Worm (Caenorhabditis elegans) whole organism, late embryonic: Measurements from ENCODE around the gene ift-81.
A peak's percentile ranks its signal among the peaks of the same experiment; 100 is the strongest.

Source experiments
- C08G9.2 ChIP-seq: sonication (generic microtip); optimal IDR thresholded peaks from 2 replicates; lab custom pipeline; 2016; ENCODE audit warnings: mild to moderate bottlenecking, missing genetic modification characterization, moderate library complexity, missing compliant biosample characterization
- F13H6.1 ChIP-seq: sonication (generic microtip); optimal IDR thresholded peaks from 2 replicates; lab custom pipeline; 2016; ENCODE audit warnings: missing genetic modification characterization, missing compliant biosample characterization
- K02D7.2 ChIP-seq: sonication (generic microtip); optimal IDR thresholded peaks from 2 replicates; lab custom pipeline; 2017; ENCODE audit warnings: mild to moderate bottlenecking, missing genetic modification characterization, missing compliant biosample characterization
- K09A11.1 ChIP-seq: sonication (generic microtip); optimal IDR thresholded peaks from 2 replicates; lab custom pipeline; 2017; ENCODE audit warnings: antibody characterized with exemption, mild to moderate bottlenecking, missing genetic modification characterization, missing compliant biosample characterization; ENCODE audit not compliant: insufficient read depth
- T23F11.4 ChIP-seq: fragments of 200-800 bp; sonication (Bioruptor generic); optimal IDR thresholded peaks from 2 replicates; lab custom pipeline; 2018; ENCODE audit warnings: mild to moderate bottlenecking, missing genetic modification characterization, missing compliant biosample characterization
- Y22D7AL.16 ChIP-seq: sonication (generic microtip); optimal IDR thresholded peaks from 2 replicates; lab custom pipeline; 2016; ENCODE audit warnings: missing genetic modification characterization, missing compliant biosample characterization
- ahr-1 ChIP-seq: sonication (generic microtip); optimal IDR thresholded peaks from 2 replicates; lab custom pipeline; 2016; ENCODE audit warnings: missing genetic modification characterization, missing compliant biosample characterization
- ama-1 ChIP-seq: fragments of 150-350 bp; optimal IDR thresholded peaks from 2 replicates; lab custom pipeline; 2014
- ceh-14 ChIP-seq: sonication (generic microtip); optimal IDR thresholded peaks from 2 replicates; lab custom pipeline; 2016; ENCODE audit warnings: missing genotype, missing genetic modification characterization, missing compliant biosample characterization
- ceh-22 ChIP-seq: sonication (generic microtip); optimal IDR thresholded peaks from 2 replicates; lab custom pipeline; 2017; ENCODE audit warnings: missing biosample characterization, missing genetic modification characterization
- ceh-24 ChIP-seq: sonication (generic microtip); optimal IDR thresholded peaks from 2 replicates; lab custom pipeline; 2016; ENCODE audit warnings: mild to moderate bottlenecking, missing genetic modification characterization, missing compliant biosample characterization
- ceh-30 ChIP-seq: fragments of 150-350 bp; optimal IDR thresholded peaks from 2 replicates; lab custom pipeline; 2014; ENCODE audit warnings: missing biosample characterization, missing genetic modification characterization
- ceh-31 ChIP-seq: sonication (generic microtip); optimal IDR thresholded peaks from 2 replicates; lab custom pipeline; 2016; ENCODE audit warnings: missing genetic modification characterization, missing compliant biosample characterization
- ceh-48 ChIP-seq: sonication (generic microtip); optimal IDR thresholded peaks from 2 replicates; lab custom pipeline; 2016; ENCODE audit warnings: missing genetic modification characterization, inconsistent platforms, missing compliant biosample characterization
- ceh-6 ChIP-seq: fragments of 200-800 bp; sonication (Bioruptor generic); optimal IDR thresholded peaks from 2 replicates; lab custom pipeline; 2018; ENCODE audit warnings: mild to moderate bottlenecking, missing genetic modification characterization, missing compliant biosample characterization
- ceh-9 ChIP-seq: sonication (generic microtip); optimal IDR thresholded peaks from 2 replicates; lab custom pipeline; 2016; ENCODE audit warnings: mild to moderate bottlenecking, missing genetic modification characterization, inconsistent platforms, missing compliant biosample characterization
- elt-2 ChIP-seq: sonication (generic microtip); optimal IDR thresholded peaks from 2 replicates; lab custom pipeline; 2016; ENCODE audit warnings: missing genetic modification reagents, missing genetic modification characterization, missing compliant biosample characterization
- fkh-10 ChIP-seq: fragments of 150-350 bp; optimal IDR thresholded peaks from 2 replicates; lab custom pipeline; 2014; ENCODE audit warnings: missing biosample characterization, missing genetic modification reagents, missing genetic modification characterization
- fkh-6 ChIP-seq: sonication (generic microtip); optimal IDR thresholded peaks from 2 replicates; lab custom pipeline; 2016; ENCODE audit warnings: missing genetic modification characterization, missing compliant biosample characterization
- gmeb-2 ChIP-seq: sonication (generic microtip); optimal IDR thresholded peaks from 2 replicates; lab custom pipeline; 2016; ENCODE audit warnings: missing genetic modification characterization, inconsistent platforms, missing compliant biosample characterization
- hlh-13 ChIP-seq: fragments of 200-800 bp; sonication (Bioruptor generic); optimal IDR thresholded peaks from 2 replicates; lab custom pipeline; 2018; ENCODE audit warnings: mild to moderate bottlenecking, missing genetic modification characterization, missing compliant biosample characterization
- hlh-15 ChIP-seq: sonication (generic microtip); optimal IDR thresholded peaks from 2 replicates; lab custom pipeline; 2016; ENCODE audit warnings: missing genetic modification characterization, missing compliant biosample characterization
- hlh-30 ChIP-seq: sonication (generic microtip); optimal IDR thresholded peaks from 2 replicates; lab custom pipeline; 2017; ENCODE audit warnings: antibody characterized with exemption, missing genetic modification characterization, missing compliant biosample characterization; ENCODE audit not compliant: insufficient read depth
- hlh-6 ChIP-seq: sonication (generic microtip); optimal IDR thresholded peaks from 2 replicates; lab custom pipeline; 2016; ENCODE audit warnings: missing genotype, missing genetic modification characterization, missing compliant biosample characterization
- hlh-8 ChIP-seq: sonication (generic microtip); optimal IDR thresholded peaks from 2 replicates; lab custom pipeline; 2016; ENCODE audit warnings: missing genotype, missing genetic modification characterization, missing compliant biosample characterization
- lim-6 ChIP-seq: sonication (generic microtip); optimal IDR thresholded peaks from 2 replicates; lab custom pipeline; 2016; ENCODE audit warnings: missing genetic modification characterization, missing compliant biosample characterization
- mec-3 ChIP-seq: sonication (generic microtip); optimal IDR thresholded peaks from 2 replicates; lab custom pipeline; 2016; ENCODE audit warnings: borderline replicate concordance, missing genetic modification characterization, missing compliant biosample characterization
- nhr-11 ChIP-seq: fragments of 150-350 bp; optimal IDR thresholded peaks from 2 replicates; lab custom pipeline; 2014; ENCODE audit warnings: missing biosample characterization, missing genetic modification characterization
- npax-4 ChIP-seq: sonication (generic microtip); optimal IDR thresholded peaks from 2 replicates; lab custom pipeline; 2016; ENCODE audit warnings: missing genetic modification characterization, missing compliant biosample characterization
- pag-3 ChIP-seq: sonication (generic microtip); optimal IDR thresholded peaks from 2 replicates; lab custom pipeline; 2016; ENCODE audit warnings: missing compliant biosample characterization, missing genetic modification characterization, borderline replicate concordance
- pax-1 ChIP-seq: fragments of 150-350 bp; optimal IDR thresholded peaks from 2 replicates; lab custom pipeline; 2014; ENCODE audit warnings: missing biosample characterization, missing genetic modification characterization
- pha-4 ChIP-seq: fragments of 150-350 bp; optimal IDR thresholded peaks from 2 replicates; lab custom pipeline; 2018; ENCODE audit warnings: missing biosample characterization, missing genetic modification reagents, missing genetic modification characterization
- pqm-1 ChIP-seq: sonication (generic microtip); optimal IDR thresholded peaks from 2 replicates; lab custom pipeline; 2016; ENCODE audit warnings: missing genetic modification characterization, missing compliant biosample characterization
- pros-1 ChIP-seq: fragments of 150-350 bp; optimal IDR thresholded peaks from 2 replicates; lab custom pipeline; 2014; ENCODE audit warnings: missing biosample characterization, missing genetic modification reagents, missing genetic modification characterization
- ref-2 ChIP-seq: sonication (generic microtip); optimal IDR thresholded peaks from 2 replicates; lab custom pipeline; 2016; ENCODE audit warnings: missing genetic modification characterization, missing compliant biosample characterization
- sdc-2 ChIP-seq: sonication (generic microtip); optimal IDR thresholded peaks from 2 replicates; lab custom pipeline; 2016; ENCODE audit warnings: missing genotype, missing genetic modification characterization, missing compliant biosample characterization
- sox-2 ChIP-seq: fragments of 200-800 bp; sonication (Bioruptor generic); IDR thresholded peaks from 2 replicates; pipeline ENCODE4 v1.3.6; 2022; ENCODE audit warnings: missing genetic modification reagents, missing genetic modification characterization, missing compliant biosample characterization
- sox-4 ChIP-seq: sonication (generic microtip); optimal IDR thresholded peaks from 2 replicates; lab custom pipeline; 2017; ENCODE audit warnings: mild to moderate bottlenecking, missing genetic modification characterization, inconsistent platforms, missing compliant biosample characterization
- tbx-2 ChIP-seq: sonication (generic microtip); optimal IDR thresholded peaks from 2 replicates; lab custom pipeline; 2016; ENCODE audit warnings: missing genetic modification characterization, missing compliant biosample characterization
- tbx-7 ChIP-seq: sonication (generic microtip); optimal IDR thresholded peaks from 2 replicates; lab custom pipeline; 2016; ENCODE audit warnings: missing genotype, missing genetic modification characterization, missing compliant biosample characterization
- unc-42 ChIP-seq: sonication (generic microtip); optimal IDR thresholded peaks from 2 replicates; lab custom pipeline; 2016; ENCODE audit warnings: missing genotype, missing genetic modification characterization, missing compliant biosample characterization
- unc-55 ChIP-seq: sonication (generic microtip); optimal IDR thresholded peaks from 2 replicates; lab custom pipeline; 2017; ENCODE audit warnings: missing biosample characterization, missing genetic modification reagents, missing genetic modification characterization
- zip-5 ChIP-seq: sonication (generic microtip); optimal IDR thresholded peaks from 2 replicates; lab custom pipeline; 2016; ENCODE audit warnings: missing genetic modification characterization, missing compliant biosample characterization
- ztf-16 ChIP-seq: sonication (generic microtip); optimal IDR thresholded peaks from 2 replicates; lab custom pipeline; 2017; ENCODE audit warnings: missing genetic modification characterization, missing compliant biosample characterization

Gene ift-81

DNA sequence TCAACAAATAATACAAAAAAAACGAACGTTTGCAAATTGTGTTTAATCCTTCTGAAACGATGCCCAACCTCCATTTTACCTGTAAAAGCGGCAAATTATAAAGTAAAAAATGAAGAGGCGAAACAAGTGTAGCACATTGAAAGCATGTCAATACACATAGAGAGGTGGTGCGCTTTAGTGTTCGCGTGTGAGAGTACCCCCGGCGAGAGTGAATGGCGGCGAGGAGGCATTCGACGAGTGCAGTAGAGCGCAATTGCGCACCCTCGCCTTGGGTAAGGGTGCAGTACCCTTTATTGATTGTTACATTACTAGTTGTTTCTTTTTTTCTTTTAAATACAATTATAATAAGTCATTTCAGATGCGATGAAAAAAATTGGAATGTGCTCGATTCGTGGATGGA lies 23.2 kb upstream of the ift-81 start, which contains the start of gene hst-6 (continued):
- TF ChIP-seq K09A11.1 (tag; lab: Kevin White, UChicago) (no peak), Y22D7AL.16 (tag; lab: Kevin White, UChicago) (no peak), nhr-11 (tag; lab: Kevin White, UChicago) (no peak), F13H6.1 (tag; lab: Kevin White, UChicago) (no peak), ref-2 (tag; lab: Kevin White, UChicago) (peak; percentile 72), unc-55 (GFP tag; lab: Kevin White, UChicago) (peak; percentile 1), hlh-6 (tag; lab: Kevin White, UChicago) (no peak), ceh-30 (no peak), tbx-7 (peak; percentile 1), pag-3 (tag; lab: Kevin White, UChicago) (no peak), mec-3 (no peak), T23F11.4 (GFP tag; lab: Kevin White, UChicago) (no peak), K02D7.2 (tag; lab: Kevin White, UChicago) (no peak), pax-1 (tag; lab: Kevin White, UChicago) (no peak), lim-6 (tag; lab: Kevin White, UChicago) (no peak), ama-1 (lab: Kevin White, UChicago) (no peak), sdc-2 (tag; lab: Kevin White, UChicago) (peak; percentile 48), pha-4 (tag; lab: Kevin White, UChicago) (no peak), ceh-22 (tag; lab: Kevin White, UChicago) (no peak), C08G9.2 (tag; lab: Kevin White, UChicago) (no peak), ceh-14 (tag; lab: Kevin White, UChicago) (peak; percentile 6), hlh-8 (no peak), hlh-30 (tag; lab: Kevin White, UChicago) (peak; percentile 36)
- TF ChIP-seq, all 69 proteins: peak for 20

DNA sequence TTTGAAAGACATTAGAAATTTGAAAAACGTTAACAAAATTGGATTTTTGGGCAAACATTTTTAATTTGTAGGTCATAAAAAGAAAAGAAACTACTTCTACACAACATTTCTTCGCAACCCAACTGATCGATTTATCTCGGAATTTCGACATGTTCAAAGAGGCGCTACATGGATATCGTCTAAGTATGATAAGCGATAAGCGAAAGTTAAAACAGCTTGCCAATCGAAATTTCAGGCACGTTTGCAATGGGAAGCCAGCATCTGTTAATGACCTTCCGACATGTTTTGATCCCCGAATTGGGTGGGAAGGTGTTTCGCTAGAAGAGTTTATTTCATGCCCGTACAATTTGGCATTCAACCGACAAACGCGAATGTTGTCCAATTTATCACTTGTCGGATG lies 21.6 kb upstream of the ift-81 start:
- TF ChIP-seq sdc-2 (tag; lab: Kevin White, UChicago) (no peak), ceh-48 (no peak), pros-1 (tag; lab: Kevin White, UChicago) (no peak), fkh-6 (tag; lab: Kevin White, UChicago) (no peak), sox-4 (tag; lab: Kevin White, UChicago) (no peak), ama-1 (lab: Kevin White, UChicago) (no peak), F13H6.1 (tag; lab: Kevin White, UChicago) (no peak)

DNA sequence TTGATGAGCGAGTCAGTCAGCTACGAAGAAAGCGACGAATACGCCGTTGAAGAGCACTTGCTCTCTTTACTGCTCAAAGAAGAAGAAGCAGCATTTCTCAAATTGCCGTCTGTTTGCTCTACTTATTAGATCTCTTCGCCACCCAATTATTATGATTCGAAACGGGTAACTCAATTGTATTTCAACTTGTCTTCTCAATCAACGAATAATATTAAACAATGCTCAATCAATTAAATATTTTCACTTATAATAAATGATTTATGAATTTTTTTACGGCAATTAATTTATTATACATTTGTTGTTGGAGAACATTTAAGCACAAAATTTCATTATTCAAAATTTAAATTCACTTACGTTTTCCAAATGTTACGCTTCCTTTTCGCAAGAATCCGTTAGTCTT lies 20.1 kb upstream of the ift-81 start:
- no peak for TF ChIP-seq mec-3
- peak; percentile 47 for TF ChIP-seq unc-42 (tag; lab: Kevin White, UChicago)
- TF ChIP-seq F13H6.1 (tag; lab: Kevin White, UChicago) = no peak
- TF ChIP-seq ceh-24 = no peak
- TF ChIP-seq ztf-16 = no peak

- no peak for TF ChIP-seq hlh-13
- no peak for TF ChIP-seq pax-1 (tag; lab: Kevin White, UChicago)
- peak; percentile 61 for TF ChIP-seq unc-42 (tag; lab: Kevin White, UChicago)
- TF ChIP-seq elt-2 (tag; lab: Kevin White, UChicago) = peak; percentile 79
- peak; percentile 35 for TF ChIP-seq ref-2 (tag; lab: Kevin White, UChicago)
- peak; percentile 26 for TF ChIP-seq tbx-2 (tag; lab: Kevin White, UChicago)
- TF ChIP-seq hlh-30 (tag; lab: Kevin White, UChicago) = peak; percentile 54
- no peak for TF ChIP-seq npax-4 (tag; lab: Kevin White, UChicago)
Measured at ce11 chrX:5279170-5279635, 19.2 kb upstream of the ift-81 start, which contains the start of gene Y34B4A.2. Gene Y34B4A.2 (plus strand): TSS chrX:5279497.

- no peak for TF ChIP-seq pha-4 (tag; lab: Kevin White, UChicago)
- no peak for TF ChIP-seq zip-5 (tag; lab: Kevin White, UChicago)
- TF ChIP-seq ceh-9 (tag; lab: Kevin White, UChicago) = no peak
- TF ChIP-seq gmeb-2 (tag; lab: Kevin White, UChicago) = no peak
- no peak for TF ChIP-seq sox-2 (GFP tag; lab: Robert Waterston, UW)
- no peak for TF ChIP-seq npax-4 (tag; lab: Kevin White, UChicago)
- TF ChIP-seq F13H6.1 (tag; lab: Kevin White, UChicago) = no peak
- no peak for TF ChIP-seq hlh-15 (tag; lab: Kevin White, UChicago)
- no peak for TF ChIP-seq ahr-1
- no peak for TF ChIP-seq sox-4 (tag; lab: Kevin White, UChicago)
- TF ChIP-seq fkh-10 (GFP tag; lab: Kevin White, UChicago) = no peak
- no peak for TF ChIP-seq pqm-1 (tag; lab: Kevin White, UChicago)
- TF ChIP-seq ceh-31 (tag; lab: Kevin White, UChicago) = no peak
- TF ChIP-seq ceh-6 (GFP tag; lab: Kevin White, UChicago) = no peak
- no peak for TF ChIP-seq Y22D7AL.16 (tag; lab: Kevin White, UChicago)
- TF ChIP-seq nhr-11 (tag; lab: Kevin White, UChicago) = no peak
Measured at ce11 chrX:5279674-5280073, 18.7 kb upstream of the ift-81 start, which contains the start of gene rga-8. Gene rga-8 (minus strand): TSS chrX:5279774.
